Worm (Caenorhabditis elegans) whole organism, L1 larva: Measurements from ENCODE around the gene swt-1.

ENCODE experiments used
- ama-1 ChIP-seq: fragments of 150-350 bp; optimal IDR thresholded peaks from 2 replicates; lab custom pipeline; 2014
- ceh-88 ChIP-seq: fragments of 200-800 bp; sonication (Bioruptor generic); IDR thresholded peaks from 2 replicates; pipeline ENCODE4 v1.3.6; 2022; ENCODE audit warnings: missing genetic modification characterization, missing compliant biosample characterization
- ces-1 ChIP-seq: fragments of 150-350 bp; optimal IDR thresholded peaks from 2 replicates; lab custom pipeline; 2014; ENCODE audit warnings: missing biosample characterization, missing genetic modification reagents, missing genetic modification characterization
- nhr-237 ChIP-seq: fragments of 150-350 bp; optimal IDR thresholded peaks from 2 replicates; lab custom pipeline; 2014; ENCODE audit warnings: missing biosample characterization, missing genetic modification characterization
- nhr-76 ChIP-seq: sonication (generic microtip); optimal IDR thresholded peaks from 2 replicates; lab custom pipeline; 2017; ENCODE audit warnings: missing biosample characterization, missing genetic modification characterization
- pqm-1 ChIP-seq: sonication (generic microtip); optimal IDR thresholded peaks from 3 replicates; lab custom pipeline; 2017; ENCODE audit warnings: missing biosample characterization, missing genetic modification characterization
- rnt-1 ChIP-seq: sonication (generic microtip); optimal IDR thresholded peaks from 2 replicates; lab custom pipeline; 2016; ENCODE audit warnings: mild to moderate bottlenecking, missing genetic modification characterization, moderate library complexity, missing compliant biosample characterization
- snpc-4 ChIP-seq: fragments of 150-350 bp; optimal IDR thresholded peaks from 2 replicates; lab custom pipeline; 2014; ENCODE audit warnings: missing biosample characterization, missing genetic modification characterization
- snu-23 ChIP-seq: sonication (generic microtip); optimal IDR thresholded peaks from 2 replicates; lab custom pipeline; 2016; ENCODE audit warnings: missing genetic modification characterization, missing compliant biosample characterization
- swsn-7 ChIP-seq: sonication (generic microtip); optimal IDR thresholded peaks from 2 replicates; lab custom pipeline; 2016; ENCODE audit warnings: missing genetic modification characterization, missing compliant biosample characterization
- unc-62 ChIP-seq: fragments of 150-350 bp; optimal IDR thresholded peaks from 2 replicates; lab custom pipeline; 2014; ENCODE audit warnings: missing biosample characterization, missing genetic modification reagents, missing genetic modification characterization

ce11 chrIV:309526-309925, 2.2 kb downstream of the swt-1 start:
- TF ChIP-seq nhr-237 (tag; lab: Kevin White, UChicago) (no peak), ama-1 (lab: Kevin White, UChicago) (no peak), unc-62 (GFP tag; lab: Kevin White, UChicago) (no peak), ces-1 (no peak), snpc-4 (tag; lab: Kevin White, UChicago) (no peak), snu-23 (GFP tag; lab: Kevin White, UChicago) (peak; percentile 51), pqm-1 (no peak), nhr-76 (no peak), ceh-88 (GFP tag; lab: Robert Waterston, UW) (no peak), rnt-1 (tag; lab: Kevin White, UChicago) (no peak), swsn-7 (tag; lab: Kevin White, UChicago) (no peak)
